Worm (Caenorhabditis elegans): Measurements from ENCODE around the gene rsp-8.
A peak's percentile ranks its signal among the peaks of the same experiment; 100 is the strongest.
"Not testable (repeated sequence)": the region's sequence is repeated elsewhere in the genome, so short reads cannot be mapped to it uniquely, and the experiment has no call there.

The rsp-8 gene

DNA sequence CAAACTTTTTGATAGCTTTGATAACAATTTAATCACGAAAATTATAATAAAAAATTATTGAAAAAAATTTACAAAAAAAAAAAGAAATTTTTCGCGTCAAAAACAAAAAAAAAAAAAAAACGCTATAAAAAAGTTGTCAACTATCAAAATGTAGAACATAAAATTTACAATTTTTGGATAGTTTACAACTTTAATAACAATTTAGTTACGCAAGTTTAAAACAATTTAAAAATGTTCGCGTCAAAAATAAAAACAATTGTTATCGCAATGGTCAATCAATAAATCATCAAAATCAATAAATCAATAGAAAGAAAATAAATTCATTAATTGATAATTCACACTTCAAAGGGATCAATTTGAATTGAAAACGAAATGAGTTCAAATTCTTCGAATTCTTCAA is 38.8 kb upstream of the rsp-8 start, which contains the start of gene C24H11.1:
Gene C24H11.1 (plus strand): TSS at position 301 of the 400 bp plus-strand sequence.
- not testable (repeated sequence) for TF ChIP-seq lsy-2 (tag; optimal IDR thresholded peaks at IDR 0.05); pag-3 (tag; optimal IDR thresholded peaks at IDR 0.05; ENCODE audit: borderline replicate concordance, insufficient read depth); C16A3.4 (tag; optimal IDR thresholded peaks at IDR 0.05)

DNA sequence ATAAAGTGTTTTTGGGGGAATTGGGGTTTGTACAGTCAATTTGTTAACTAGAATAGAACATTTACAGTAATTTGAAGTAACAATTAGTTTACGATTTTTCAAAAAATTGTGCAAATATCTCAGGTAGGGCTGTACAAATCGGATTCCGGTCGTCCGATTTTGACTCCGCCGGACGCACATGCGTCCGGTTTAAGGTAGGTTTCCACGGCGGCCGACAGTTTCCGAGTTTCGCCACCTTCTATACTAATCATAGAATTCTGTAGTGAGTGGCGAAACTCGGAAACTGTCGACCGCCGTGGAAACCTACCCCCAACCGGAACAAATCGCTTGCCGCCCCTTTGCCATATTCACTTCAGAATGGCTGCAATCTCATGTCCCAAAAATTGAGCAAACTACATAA is 36.7 kb upstream of the rsp-8 start:
- TF ChIP-seq sptf-1 (tag; optimal IDR thresholded peaks at IDR 0.05) (no peak), dpl-1 (GFP tag; optimal IDR thresholded peaks at IDR 0.05) (no peak), C34B4.2 (tag; optimal IDR thresholded peaks at IDR 0.05) (no peak), hpl-2 (GFP tag; optimal IDR thresholded peaks at IDR 0.05) (no peak), alr-1 (tag; optimal IDR thresholded peaks at IDR 0.05; ENCODE audit: borderline replicate concordance) (no peak), lin-35 (GFP tag; optimal IDR thresholded peaks at IDR 0.05) (no peak), ces-1 (GFP tag; optimal IDR thresholded peaks at IDR 0.05) (no peak), fkh-8 (tag; optimal IDR thresholded peaks at IDR 0.05) (no peak), snu-23 (GFP tag; optimal IDR thresholded peaks at IDR 0.05) (no peak), elt-2 (tag; optimal IDR thresholded peaks at IDR 0.05) (no peak), vab-15 (tag; optimal IDR thresholded peaks at IDR 0.05) (no peak), fos-1 (tag; optimal IDR thresholded peaks at IDR 0.05) (no peak), snpc-4 (tag; optimal IDR thresholded peaks at IDR 0.05) (no peak), ceh-8 (GFP tag; optimal IDR thresholded peaks at IDR 0.05) (no peak), tlp-1 (tag; optimal IDR thresholded peaks at IDR 0.05) (no peak), efl-3 (GFP tag; optimal IDR thresholded peaks at IDR 0.05) (no peak), zip-4 (GFP tag; optimal IDR thresholded peaks at IDR 0.05) (no peak)

DNA sequence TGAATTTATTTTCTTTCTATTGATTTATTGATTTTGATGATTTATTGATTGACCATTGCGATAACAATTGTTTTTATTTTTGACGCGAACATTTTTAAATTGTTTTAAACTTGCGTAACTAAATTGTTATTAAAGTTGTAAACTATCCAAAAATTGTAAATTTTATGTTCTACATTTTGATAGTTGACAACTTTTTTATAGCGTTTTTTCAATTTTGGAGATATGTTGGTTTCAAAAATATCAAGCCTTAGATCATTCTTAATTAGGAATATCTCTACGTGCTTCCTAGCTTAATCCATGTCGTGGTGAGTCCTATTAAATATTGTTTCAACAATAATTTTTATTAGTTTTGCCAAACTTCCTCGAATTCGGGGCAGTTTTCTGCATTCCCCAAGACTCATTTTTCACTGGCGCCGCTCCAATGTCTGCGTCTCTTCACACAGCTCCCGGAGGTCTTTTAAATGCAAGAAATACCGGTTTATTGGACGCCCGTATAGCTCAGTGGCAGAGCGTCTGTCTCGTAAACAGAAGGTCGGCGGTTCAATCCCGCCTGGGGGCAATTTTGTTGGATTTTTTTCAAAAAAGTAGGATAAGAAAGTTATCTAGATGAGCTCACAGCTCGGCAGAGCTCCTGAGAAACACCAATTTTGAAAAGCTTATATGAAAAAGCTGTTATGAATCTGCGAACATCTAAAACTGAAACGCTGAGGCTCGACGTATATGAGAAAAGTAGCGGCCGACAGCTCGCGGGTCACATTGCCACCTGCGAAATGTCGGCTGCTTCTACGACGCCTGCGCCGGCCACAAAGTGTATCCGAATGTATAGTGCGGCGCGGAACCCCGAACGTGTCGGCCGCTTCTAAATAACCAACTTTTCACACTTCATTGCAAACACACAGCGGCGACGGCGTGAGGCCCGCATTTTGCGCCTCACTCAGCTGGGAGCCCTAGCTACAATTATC is 33.6 kb upstream of the rsp-8 start, which contains the start of gene C24H11.2:
Gene C24H11.2 (minus strand): TSS at position 51 of the 962 bp plus-strand sequence.
- peak; percentile 57; the same call in 1 of the 2 replicates for TF ChIP-seq unc-98 (GFP tag; IDR thresholded peaks at IDR 0.05)
- TF ChIP-seq fkh-8 (tag; optimal IDR thresholded peaks at IDR 0.05), result peak; percentile 54
- peak; percentile 74 for TF ChIP-seq mep-1 (tag; optimal IDR thresholded peaks at IDR 0.05)
- 0 out of 2 replicates have a peak, but pooled peaks have one; percentile 11 for TF ChIP-seq ceh-88 (GFP tag; IDR thresholded peaks at IDR 0.05)
- peak; percentile 40 for TF ChIP-seq skn-1 (tag; optimal IDR thresholded peaks at IDR 0.05)
- TF ChIP-seq rnt-1 (tag; optimal IDR thresholded peaks at IDR 0.05), result peak; percentile 82
- TF ChIP-seq nhr-76 (tag; optimal IDR thresholded peaks at IDR 0.05), result peak; percentile 11
- TF ChIP-seq ceh-82 (tag; optimal IDR thresholded peaks at IDR 0.05), result peak; percentile 41 to 47 (median 47)
- TF ChIP-seq aly-2 (tag; optimal IDR thresholded peaks at IDR 0.05), result peak; percentile 17
- 0 out of 2 replicates have a peak, but pooled peaks have one; percentile 4 for TF ChIP-seq isw-1 (GFP tag; IDR thresholded peaks at IDR 0.05)
- peak; percentile 17 for TF ChIP-seq lin-39 (tag; optimal IDR thresholded peaks at IDR 0.05)
- peak; percentile 63 for TF ChIP-seq nhr-19 (GFP tag; conservative IDR thresholded peaks at IDR 0.05)
- TF ChIP-seq tbx-2 (tag; optimal IDR thresholded peaks at IDR 0.05), result peak; percentile 58
- peak; percentile 72 for TF ChIP-seq nhr-71 (tag; optimal IDR thresholded peaks at IDR 0.05)
- peak; percentile 73 for TF ChIP-seq snu-23 (GFP tag; optimal IDR thresholded peaks at IDR 0.05)
- peak; percentile 56 for TF ChIP-seq lin-14 (GFP tag; optimal IDR thresholded peaks at IDR 0.05)
- TF ChIP-seq lir-3 (tag; optimal IDR thresholded peaks at IDR 0.05; ENCODE audit: poor library complexity), result peak; percentile 39
- TF ChIP-seq nhr-47 (tag; optimal IDR thresholded peaks at IDR 0.05), result peak; percentile 70
- TF ChIP-seq nhr-90 (tag; optimal IDR thresholded peaks at IDR 0.05; ENCODE audit: poor library complexity), result peak; percentile 57
- peak; percentile 74 for TF ChIP-seq nhr-85 (tag)
- TF ChIP-seq fos-1 (tag; optimal IDR thresholded peaks at IDR 0.05), result peak; percentile 62
- TF ChIP-seq lsy-2 (tag; optimal IDR thresholded peaks at IDR 0.05), result peak; percentile 52 to 76
- peak; percentile 14 for TF ChIP-seq ceh-8 (GFP tag; optimal IDR thresholded peaks at IDR 0.05)
- peak; percentile 53 for TF ChIP-seq nhr-20 (tag; optimal IDR thresholded peaks at IDR 0.05)
- TF ChIP-seq irx-1 (tag; optimal IDR thresholded peaks at IDR 0.05), result peak; percentile 62
- TF ChIP-seq dsc-1 (tag; optimal IDR thresholded peaks at IDR 0.05), result peak; percentile 63
- peak; percentile 53 for TF ChIP-seq F16B12.6 (tag; optimal IDR thresholded peaks at IDR 0.05)
- peak; percentile 60 for TF ChIP-seq swsn-7 (tag; optimal IDR thresholded peaks at IDR 0.05)
- peak; percentile 46 to 64 for TF ChIP-seq efl-1 (optimal IDR thresholded peaks at IDR 0.05)
- peak; percentile 55 to 96 for TF ChIP-seq efl-1 (GFP tag; optimal IDR thresholded peaks at IDR 0.05 in 1 of 2)
- peak; percentile 46 to 72 for TF ChIP-seq lin-35 (GFP tag; optimal IDR thresholded peaks at IDR 0.05)
- peak; percentile 50 to 56 (median 55) for TF ChIP-seq dpl-1 (GFP tag; optimal IDR thresholded peaks at IDR 0.05)
- TF ChIP-seq snpc-4 (tag; optimal IDR thresholded peaks at IDR 0.05), result peak; percentile 94
